Fruit fly (Drosophila melanogaster): ENCODE results near the gene tal-3A.

The tal-3A gene

dm6 chr3R:13779241-13779683, 33.6 kb upstream of the tal-3A start, which contains the start of the genes CG42375 and CG9288 (continued):
- TF ChIP-seq CG42726 (GFP tag; IDR thresholded peaks at IDR 0.05; ENCODE audit: partially characterized antibody) (no peak), Awh (GFP tag; IDR thresholded peaks at IDR 0.05) (peak; percentile 60; the same call in 1 of the 2 replicates), Rfx (GFP tag; IDR thresholded peaks at IDR 0.05) (peak; percentile 38; the same call in 1 of the 2 replicates), HmgD (GFP tag; optimal IDR thresholded peaks at IDR 0.05) (no peak), CG4730 (GFP tag; IDR thresholded peaks at IDR 0.05) (no peak), CG3726 (GFP tag; IDR thresholded peaks at IDR 0.05) (no peak), kah (GFP tag; optimal IDR thresholded peaks at IDR 0.05) (peak; percentile 17), Antp (GFP tag; optimal IDR thresholded peaks at IDR 0.05) (no peak), CG7745 (tag; optimal IDR thresholded peaks at IDR 0.05) (no peak), CG34422 (GFP tag; IDR thresholded peaks at IDR 0.05) (peak; percentile 70), Hand (GFP tag; optimal IDR thresholded peaks at IDR 0.05) (no peak), Hr3 (GFP tag; optimal IDR thresholded peaks at IDR 0.05) (no peak), Hey (tag; optimal IDR thresholded peaks at IDR 0.05) (no peak), CG6791 (GFP tag; IDR thresholded peaks at IDR 0.05; ENCODE audit: partially characterized antibody) (0 out of 3 replicates have a peak, but pooled peaks have one; percentile 14), rib (GFP tag; IDR thresholded peaks at IDR 0.05) (no peak), CG14050 (GFP tag; IDR thresholded peaks at IDR 0.05) (no peak), zen2 (GFP tag; IDR thresholded peaks at IDR 0.05; ENCODE audit: partially characterized antibody) (no peak), row (GFP tag; IDR thresholded peaks at IDR 0.05) (peak; percentile 54; the same call in 2 of the 3 replicates), CoRest (tag; optimal IDR thresholded peaks at IDR 0.05) (no peak), Bteb2 (GFP tag; optimal IDR thresholded peaks at IDR 0.05) (peak; percentile 26), gro (GFP tag; optimal IDR thresholded peaks at IDR 0.05) (peak; percentile 47), oc (tag; optimal IDR thresholded peaks at IDR 0.05) (no peak), lola (GFP tag; optimal IDR thresholded peaks at IDR 0.05) (peak in 1 of 3 experiments; percentile 22), Ets97D (GFP tag; optimal IDR thresholded peaks at IDR 0.05) (no peak), onecut (GFP tag; IDR thresholded peaks at IDR 0.05) (peak; percentile 39; the same call in 1 of the 2 replicates), CG3847 (GFP tag; IDR thresholded peaks at IDR 0.05) (no peak), Opbp (GFP tag; IDR thresholded peaks at IDR 0.05; ENCODE audit: partially characterized antibody) (no peak), eve (GFP tag; optimal IDR thresholded peaks at IDR 0.05) (no peak), CG17186 (GFP tag; optimal IDR thresholded peaks at IDR 0.05) (peak; percentile 38), sens (GFP tag) (peak; percentile 94), nom (GFP tag; optimal IDR thresholded peaks at IDR 0.05) (no peak), unpg (GFP tag; optimal IDR thresholded peaks at IDR 0.05) (peak; percentile 78), CG3407 (GFP tag; optimal IDR thresholded peaks at IDR 0.05) (peak; percentile 1), Nf-YB (GFP tag; optimal IDR thresholded peaks at IDR 0.05) (no peak), caup (GFP tag; optimal IDR thresholded peaks at IDR 0.05; ENCODE audit: severe bottlenecking) (peak; percentile 39), wor (GFP tag; IDR thresholded peaks at IDR 0.05) (no peak), HLH54F (GFP tag; optimal IDR thresholded peaks at IDR 0.05) (no peak), odd (GFP tag; optimal IDR thresholded peaks at IDR 0.05) (no peak), CG17802 (tag; optimal IDR thresholded peaks at IDR 0.05) (peak; percentile 35), CG1024 (GFP tag; IDR thresholded peaks at IDR 0.05) (peak; percentile 41; the same call in 1 of the 2 replicates), CG9609 (GFP tag; optimal IDR thresholded peaks at IDR 0.05) (no peak), CG2116 (GFP tag; optimal IDR thresholded peaks at IDR 0.05) (peak; percentile 9), pum (GFP tag; optimal IDR thresholded peaks at IDR 0.05) (peak; percentile 52), Dip3 (GFP tag; optimal IDR thresholded peaks at IDR 0.05) (no peak), CG15269 (tag; optimal IDR thresholded peaks at IDR 0.05) (no peak), ind (GFP tag; optimal IDR thresholded peaks at IDR 0.05) (peak; percentile 63), CG30020 (tag; optimal IDR thresholded peaks at IDR 0.05) (no peak), Ada2b (GFP tag; IDR thresholded peaks at IDR 0.05) (peak; percentile 74), HHEX (GFP tag; optimal IDR thresholded peaks at IDR 0.05) (peak; percentile 72), MESR4 (GFP tag; optimal IDR thresholded peaks at IDR 0.05) (peak; percentile 23)

Data from whole organism, embryonic.